Worm (Caenorhabditis elegans): ENCODE measurements around the gene mrps-18.C.

The mrps-18.C gene

ce11 chrII:6752027-6752426 is 16.0 kb downstream of the mrps-18.C start, which contains the start of gene F41G3.19:
Gene F41G3.19, minus strand, starts transcription at chrII:6752127.
- TF ChIP-seq fkh-10 (GFP tag; optimal IDR thresholded peaks at IDR 0.05): no peak
- no peak for TF ChIP-seq ceh-48 (tag; optimal IDR thresholded peaks at IDR 0.05)
- no peak for TF ChIP-seq pat-9 (tag; optimal IDR thresholded peaks at IDR 0.05)
- no peak for TF ChIP-seq unc-55 (GFP tag; optimal IDR thresholded peaks at IDR 0.05)
- no peak for TF ChIP-seq ceh-19 (GFP tag; optimal IDR thresholded peaks at IDR 0.05)
- TF ChIP-seq ttx-3 (tag; optimal IDR thresholded peaks at IDR 0.05): no peak
- no peak for TF ChIP-seq ceh-31 (tag; optimal IDR thresholded peaks at IDR 0.05)
- TF ChIP-seq tbx-2 (tag; optimal IDR thresholded peaks at IDR 0.05): no peak
- no peak for TF ChIP-seq sox-4 (tag; optimal IDR thresholded peaks at IDR 0.05)
- TF ChIP-seq ceh-34 (tag; optimal IDR thresholded peaks at IDR 0.05): no peak
- TF ChIP-seq che-1 (tag; optimal IDR thresholded peaks at IDR 0.05): no peak
- no peak for TF ChIP-seq nhr-11 (tag; optimal IDR thresholded peaks at IDR 0.05)
- TF ChIP-seq pqm-1 (tag; optimal IDR thresholded peaks at IDR 0.05): no peak
- no peak for TF ChIP-seq hlh-30 (tag; optimal IDR thresholded peaks at IDR 0.05; ENCODE audit: insufficient read depth)
- TF ChIP-seq pax-1 (tag; optimal IDR thresholded peaks at IDR 0.05): no peak
- no peak for TF ChIP-seq ets-4 (tag; optimal IDR thresholded peaks at IDR 0.05)
- TF ChIP-seq C08G9.2 (tag; optimal IDR thresholded peaks at IDR 0.05): no peak

- TF ChIP-seq hlh-30 (tag; optimal IDR thresholded peaks at IDR 0.05; ENCODE audit: insufficient read depth): no peak
- no peak for TF ChIP-seq pros-1 (tag; optimal IDR thresholded peaks at IDR 0.05)
- no peak for TF ChIP-seq hlh-6 (tag; optimal IDR thresholded peaks at IDR 0.05)
- TF ChIP-seq nhr-11 (tag; optimal IDR thresholded peaks at IDR 0.05): no peak
- no peak for TF ChIP-seq syd-9 (tag; optimal IDR thresholded peaks at IDR 0.05)
- no peak for TF ChIP-seq ceh-45 (GFP tag; IDR thresholded peaks at IDR 0.05)
- no peak for TF ChIP-seq T23F11.4 (GFP tag; optimal IDR thresholded peaks at IDR 0.05)
- no peak for TF ChIP-seq tbx-2 (tag; optimal IDR thresholded peaks at IDR 0.05)
- TF ChIP-seq madf-2 (tag; optimal IDR thresholded peaks at IDR 0.05): no peak
- no peak for TF ChIP-seq pag-3 (tag; optimal IDR thresholded peaks at IDR 0.05; ENCODE audit: borderline replicate concordance)
- no peak for TF ChIP-seq odd-2 (tag; optimal IDR thresholded peaks at IDR 0.05)
- no peak for TF ChIP-seq ceh-30 (tag; optimal IDR thresholded peaks at IDR 0.05)
- no peak for TF ChIP-seq C38D4.7 (GFP tag; optimal IDR thresholded peaks at IDR 0.05)
- TF ChIP-seq dve-1 (tag; optimal IDR thresholded peaks at IDR 0.05): no peak
- TF ChIP-seq fkh-6 (tag; optimal IDR thresholded peaks at IDR 0.05): no peak
- TF ChIP-seq che-1 (tag; optimal IDR thresholded peaks at IDR 0.05): no peak
- TF ChIP-seq hlh-8 (tag; optimal IDR thresholded peaks at IDR 0.05): no peak
Observed at ce11 chrII:6752850-6753249, 16.8 kb downstream of the mrps-18.C start, which contains the start of gene F41G3.21. Gene F41G3.21, minus strand, starts transcription at chrII:6752950.

- TF ChIP-seq hlh-6 (tag; optimal IDR thresholded peaks at IDR 0.05): no peak
- no peak for TF ChIP-seq che-1 (tag; optimal IDR thresholded peaks at IDR 0.05)
- TF ChIP-seq elt-2 (tag; optimal IDR thresholded peaks at IDR 0.05): no peak
- no peak for TF ChIP-seq ceh-2 (tag; optimal IDR thresholded peaks at IDR 0.05)
- TF ChIP-seq hlh-30 (tag; optimal IDR thresholded peaks at IDR 0.05; ENCODE audit: insufficient read depth): no peak
- no peak for TF ChIP-seq ets-4 (tag; optimal IDR thresholded peaks at IDR 0.05)
- TF ChIP-seq T23F11.4 (GFP tag; optimal IDR thresholded peaks at IDR 0.05): no peak
- TF ChIP-seq pros-1 (tag; optimal IDR thresholded peaks at IDR 0.05): no peak
- no peak for TF ChIP-seq nhr-11 (tag; optimal IDR thresholded peaks at IDR 0.05)
Observed at ce11 chrII:6754671-6755224, 18.7 kb downstream of the mrps-18.C start, which contains the start of the genes srx-95 and fis-1. Gene srx-95, minus strand, starts transcription at chrII:6754771. Gene fis-1, plus strand, starts transcription at chrII:6755174.

- TF ChIP-seq tbx-7 (tag; optimal IDR thresholded peaks at IDR 0.05) (no peak), eyg-1 (tag; optimal IDR thresholded peaks at IDR 0.05) (no peak), ceh-34 (tag; optimal IDR thresholded peaks at IDR 0.05) (no peak), pat-9 (tag; optimal IDR thresholded peaks at IDR 0.05) (no peak), ets-4 (tag; optimal IDR thresholded peaks at IDR 0.05) (no peak), ceh-48 (tag; optimal IDR thresholded peaks at IDR 0.05) (no peak), K09A11.1 (tag; optimal IDR thresholded peaks at IDR 0.05; ENCODE audit: insufficient read depth) (no peak), fkh-10 (GFP tag; optimal IDR thresholded peaks at IDR 0.05) (no peak), syd-9 (tag; optimal IDR thresholded peaks at IDR 0.05) (no peak), pax-1 (tag; optimal IDR thresholded peaks at IDR 0.05) (no peak), sox-4 (tag; optimal IDR thresholded peaks at IDR 0.05) (no peak), ztf-16 (tag; optimal IDR thresholded peaks at IDR 0.05) (no peak), nhr-11 (tag; optimal IDR thresholded peaks at IDR 0.05) (no peak), K02D7.2 (tag; optimal IDR thresholded peaks at IDR 0.05) (no peak), ceh-19 (GFP tag; optimal IDR thresholded peaks at IDR 0.05) (no peak), ceh-45 (GFP tag; IDR thresholded peaks at IDR 0.05) (no peak), ceh-2 (tag; optimal IDR thresholded peaks at IDR 0.05) (no peak), unc-55 (GFP tag; optimal IDR thresholded peaks at IDR 0.05) (no peak), ahr-1 (tag; optimal IDR thresholded peaks at IDR 0.05) (no peak), hlh-30 (tag; optimal IDR thresholded peaks at IDR 0.05; ENCODE audit: insufficient read depth) (no peak)
Observed at ce11 chrII:6756232-6756631, 20.2 kb downstream of the mrps-18.C start, which contains the start of gene F41G3.3. Gene F41G3.3, plus strand, starts transcription at chrII:6756532.

Measured in whole organism, late embryonic.